Worm (Caenorhabditis elegans) whole organism, L4/young adult: ENCODE results near the gene pals-17.

ENCODE experiments used
- W03F9.2 ChIP-seq: fragments of 150-350 bp; optimal IDR thresholded peaks from 2 replicates; lab custom pipeline; 2014; ENCODE audit warnings: missing biosample characterization, missing genetic modification characterization
- dao-5 ChIP-seq: sonication (generic microtip); optimal IDR thresholded peaks from 2 replicates; lab custom pipeline; 2016; ENCODE audit warnings: missing genotype, missing genetic modification characterization, moderate library complexity, missing compliant biosample characterization
- him-1 ChIP-seq: sonication (generic microtip); optimal IDR thresholded peaks from 2 replicates; lab custom pipeline; 2016; ENCODE audit warnings: missing genotype, missing genetic modification reagents, missing genetic modification characterization, missing compliant biosample characterization

DNA sequence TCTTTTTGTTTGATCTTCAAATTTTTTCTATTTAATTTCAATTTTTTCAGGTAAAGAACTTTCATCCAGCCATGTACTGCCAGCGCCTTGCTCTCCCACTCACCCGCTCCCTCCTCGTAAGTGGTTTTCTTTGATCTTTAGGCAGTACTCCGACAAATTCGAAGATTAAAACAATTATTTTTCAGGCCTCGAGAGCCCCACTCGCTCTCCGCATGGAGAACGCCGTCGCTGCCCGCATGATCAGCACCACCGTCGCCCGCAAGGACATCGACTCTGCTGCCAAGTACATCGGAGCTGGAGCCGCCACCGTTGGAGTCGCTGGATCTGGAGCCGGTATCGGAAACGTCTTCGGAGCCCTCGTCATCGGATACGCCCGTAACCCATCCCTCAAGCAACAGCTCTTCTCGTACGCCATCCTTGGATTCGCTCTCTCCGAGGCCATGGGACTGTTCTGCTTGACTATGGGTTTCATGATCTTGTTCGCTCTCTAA is 27.5 kb upstream of the pals-17 start, which contains the start of gene Y82E9BR.3:
- TF ChIP-seq him-1 (tag; lab: Kevin White, UChicago) (no peak), W03F9.2 (tag; lab: Kevin White, UChicago) (no peak), dao-5 (no peak)
